Worm (Caenorhabditis elegans) whole organism, mixed stage, embryonic: ENCODE measurements around the gene F36H9.1.

ENCODE experiments used
- M03D4.4 ChIP-seq: sonication (generic microtip); optimal IDR thresholded peaks from 2 replicates; lab custom pipeline; 2017; ENCODE audit warnings: mild to moderate bottlenecking, missing genetic modification characterization, missing compliant biosample characterization
- blmp-1 ChIP-seq: fragments of 150-350 bp; optimal IDR thresholded peaks from 2 replicates; lab custom pipeline; 2014; ENCODE audit warnings: missing biosample characterization, missing genetic modification characterization
- ceh-83 ChIP-seq: fragments of 200-800 bp; sonication (Bioruptor generic); optimal IDR thresholded peaks from 2 replicates; lab custom pipeline; 2018; ENCODE audit warnings: mild to moderate bottlenecking, missing genetic modification characterization, missing compliant biosample characterization
- ces-1 ChIP-seq: fragments of 150-350 bp; optimal IDR thresholded peaks from 2 replicates; lab custom pipeline; 2014; ENCODE audit warnings: missing biosample characterization, missing genetic modification reagents, missing genetic modification characterization
- elt-1 ChIP-seq: sonication (generic microtip); optimal IDR thresholded peaks from 2 replicates; lab custom pipeline; 2017; ENCODE audit warnings: missing genetic modification characterization, mild to moderate bottlenecking, missing compliant biosample characterization, antibody characterized with exemption, moderate library complexity, borderline replicate concordance; ENCODE audit not compliant: insufficient read depth
- lsy-2 ChIP-seq: fragments of 150-350 bp; optimal IDR thresholded peaks from 2 replicates; lab custom pipeline; 2014; ENCODE audit warnings: missing biosample characterization, missing genetic modification characterization
- nhr-237 ChIP-seq: fragments of 150-350 bp; optimal IDR thresholded peaks from 2 replicates; lab custom pipeline; 2014; ENCODE audit warnings: missing biosample characterization, missing genetic modification characterization
- nhr-76 ChIP-seq: sonication (generic microtip); optimal IDR thresholded peaks from 2 replicates; lab custom pipeline; 2017; ENCODE audit warnings: missing biosample characterization, missing genetic modification characterization
- pha-4 ChIP-seq: fragments of 150-350 bp; optimal IDR thresholded peaks from 2 replicates; lab custom pipeline; 2018; ENCODE audit warnings: missing biosample characterization, missing genetic modification reagents, missing genetic modification characterization
- snpc-4 ChIP-seq: fragments of 150-350 bp; optimal IDR thresholded peaks from 2 replicates; lab custom pipeline; 2014; ENCODE audit warnings: missing biosample characterization, missing genetic modification characterization
- sptf-1 ChIP-seq: sonication (generic microtip); optimal IDR thresholded peaks from 2 replicates; lab custom pipeline; 2017; ENCODE audit warnings: mild to moderate bottlenecking, missing genetic modification characterization, moderate library complexity, missing compliant biosample characterization
- unc-39 ChIP-seq: fragments of 150-350 bp; optimal IDR thresholded peaks from 2 replicates; lab custom pipeline; 2014; ENCODE audit warnings: missing biosample characterization, missing genetic modification characterization
- zip-8 ChIP-seq: fragments of 150-350 bp; optimal IDR thresholded peaks from 2 replicates; lab custom pipeline; 2014; ENCODE audit warnings: missing biosample characterization, missing genetic modification characterization
- ztf-11 ChIP-seq: fragments of 150-350 bp; optimal IDR thresholded peaks from 2 replicates; lab custom pipeline; 2014; ENCODE audit warnings: missing biosample characterization, missing genetic modification characterization

DNA sequence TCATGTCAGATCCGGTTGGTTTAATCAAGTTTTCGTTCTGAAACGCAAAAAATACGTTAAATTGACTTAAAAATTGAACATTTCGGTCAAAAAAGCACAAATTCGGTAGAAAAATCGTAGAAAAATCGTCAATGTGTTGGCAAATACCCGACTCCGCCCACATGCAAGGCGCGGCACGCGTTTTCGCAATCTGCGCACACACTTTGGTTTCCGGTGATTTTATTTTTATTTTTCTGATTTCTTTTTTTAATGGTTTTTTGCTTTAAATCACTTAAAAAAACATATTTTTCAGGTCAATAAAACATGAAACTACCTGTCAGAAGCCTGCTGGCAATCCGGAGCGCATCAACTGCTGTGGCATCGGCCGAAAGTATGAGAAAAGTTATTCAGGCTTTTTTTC is 27.0 kb downstream of the F36H9.1 start, which contains the start of the genes gly-7 and mrpl-39:
- no peak for TF ChIP-seq unc-39
- TF ChIP-seq snpc-4 = no peak
- TF ChIP-seq zip-8 = no peak
- no peak for TF ChIP-seq lsy-2
- TF ChIP-seq M03D4.4 = peak; percentile 48
- TF ChIP-seq elt-1 (tag; lab: Kevin White, UChicago) = no peak
- TF ChIP-seq ces-1 (GFP tag; lab: Kevin White, UChicago) = no peak
- peak; percentile 73 for TF ChIP-seq sptf-1
- no peak for TF ChIP-seq ztf-11 (tag; lab: Kevin White, UChicago)
- TF ChIP-seq pha-4 (tag; lab: Kevin White, UChicago) = no peak
- TF ChIP-seq nhr-76 = no peak
- no peak for TF ChIP-seq ceh-83 (GFP tag; lab: Kevin White, UChicago)
- peak; percentile 29 for TF ChIP-seq blmp-1
- peak; percentile 5 for TF ChIP-seq nhr-237 (tag; lab: Kevin White, UChicago)
